Fruit fly (Drosophila melanogaster): ENCODE data around the gene CG12991.

CG12991 gene

DNA sequence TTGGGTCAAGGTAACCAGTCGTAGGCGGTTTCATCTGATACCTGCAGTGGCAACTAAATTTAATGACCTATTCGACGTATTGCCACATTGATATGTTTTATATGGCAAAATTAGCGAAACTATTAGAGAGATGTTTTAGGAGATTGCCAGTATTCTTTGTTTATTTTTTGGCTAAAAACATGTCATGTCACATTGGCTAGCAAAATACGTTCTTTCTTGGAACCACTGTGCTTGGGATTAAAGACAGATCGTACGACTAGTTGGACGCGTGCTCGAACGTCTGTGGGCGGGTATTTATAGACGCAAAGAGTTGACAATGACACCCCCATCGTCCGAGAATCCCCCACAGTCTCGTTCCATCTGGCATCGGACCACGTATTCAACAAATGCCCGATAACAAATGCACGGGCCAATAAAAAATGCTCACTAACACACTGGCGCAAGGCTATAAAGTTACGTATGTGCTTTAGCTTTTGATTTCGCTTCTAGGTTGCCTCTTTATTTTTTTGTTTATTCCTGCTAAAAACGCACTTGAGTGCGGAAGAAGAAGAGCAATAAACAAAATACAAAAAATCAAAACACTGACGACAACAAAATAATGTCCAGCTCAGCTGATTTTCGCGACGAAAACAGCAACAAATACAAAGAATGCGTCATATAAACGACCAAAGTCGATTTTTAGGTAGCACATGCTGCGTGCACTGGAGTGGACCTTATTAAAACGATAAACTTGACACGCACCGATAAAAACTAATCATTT, 44.7 kb downstream of the CG12991 start (continued):
- no peak for TF ChIP-seq fd85E (GFP tag; optimal IDR thresholded peaks at IDR 0.05)

DNA sequence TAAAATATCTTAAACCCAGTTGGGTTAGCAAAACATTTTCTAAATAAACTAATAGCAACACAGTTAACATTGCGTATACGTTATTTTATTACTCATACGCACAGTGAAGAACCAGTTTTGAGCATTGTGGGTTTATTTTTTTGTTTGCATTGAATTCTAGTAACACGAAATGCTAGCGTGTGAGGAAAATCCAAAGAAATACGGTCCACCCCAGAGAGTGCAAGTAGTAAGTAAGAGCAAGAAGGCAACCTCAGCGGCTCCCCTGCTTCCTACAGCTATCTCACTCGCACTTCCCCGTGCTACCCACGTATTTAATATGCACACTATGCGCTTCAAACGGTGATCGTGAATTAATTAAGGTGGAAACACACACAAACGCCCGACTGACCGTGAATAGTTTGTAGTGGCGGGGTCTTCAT, 45.3 kb downstream of the CG12991 start:
- TF ChIP-seq CG10669 (GFP tag; optimal IDR thresholded peaks at IDR 0.05) (peak; percentile 86), achi (GFP tag; optimal IDR thresholded peaks at IDR 0.05) (peak; percentile 87), Eip93F (GFP tag; optimal IDR thresholded peaks at IDR 0.05) (peak; percentile 81), Gug (GFP tag; IDR thresholded peaks at IDR 0.05) (peak; percentile 73), Hr4 (GFP tag; optimal IDR thresholded peaks at IDR 0.05) (peak; percentile 92), CG8632 (GFP tag; optimal IDR thresholded peaks at IDR 0.05) (peak; percentile 89), Sox15 (GFP tag; optimal IDR thresholded peaks at IDR 0.05) (peak; percentile 83), CG4318 (GFP tag; optimal IDR thresholded peaks at IDR 0.05) (peak; percentile 79), CG11762 (GFP tag; optimal IDR thresholded peaks at IDR 0.05; ENCODE audit: insufficient read depth) (peak; percentile 85), CG6276 (GFP tag; optimal IDR thresholded peaks at IDR 0.05) (peak; percentile 92), dac (GFP tag; optimal IDR thresholded peaks at IDR 0.05) (peak; percentile 83), CG31627 (GFP tag; optimal IDR thresholded peaks at IDR 0.05) (peak; percentile 92), CG11902 (GFP tag; optimal IDR thresholded peaks at IDR 0.05) (peak; percentile 71), CG32006 (GFP tag; optimal IDR thresholded peaks at IDR 0.05) (peak; percentile 92), salr (GFP tag; optimal IDR thresholded peaks at IDR 0.05) (peak; percentile 64 to 84), svp (GFP tag) (peak; percentile 97), topi (GFP tag; optimal IDR thresholded peaks at IDR 0.05) (peak; percentile 97), Ets96B (tag; optimal IDR thresholded peaks at IDR 0.05) (peak; percentile 76), lz (GFP tag; optimal IDR thresholded peaks at IDR 0.05) (peak; percentile 95), CG7368 (GFP tag; optimal IDR thresholded peaks at IDR 0.05) (peak; percentile 83), CG1621 (tag; optimal IDR thresholded peaks at IDR 0.05) (peak; percentile 80), CG10631 (GFP tag; optimal IDR thresholded peaks at IDR 0.05) (peak; percentile 75), Lpt (GFP tag; optimal IDR thresholded peaks at IDR 0.05) (peak; percentile 85), Eip75B (GFP tag; optimal IDR thresholded peaks at IDR 0.05) (peak; percentile 90), CG6792 (GFP tag; optimal IDR thresholded peaks at IDR 0.05) (peak; percentile 89), CG6854 (GFP tag; optimal IDR thresholded peaks at IDR 0.05) (peak; percentile 90), CG6163 (GFP tag; IDR thresholded peaks at IDR 0.05) (peak; percentile 86), Met (GFP tag; optimal IDR thresholded peaks at IDR 0.05) (peak; percentile 95), Blimp-1 (GFP tag; optimal IDR thresholded peaks at IDR 0.05) (peak; percentile 81), CG34406 (GFP tag; optimal IDR thresholded peaks at IDR 0.05) (peak; percentile 91), fd59A (GFP tag; optimal IDR thresholded peaks at IDR 0.05) (peak; percentile 72), CG16779 (tag; optimal IDR thresholded peaks at IDR 0.05) (peak; percentile 82), eg (GFP tag; IDR thresholded peaks at IDR 0.05) (peak; percentile 92), cyc (GFP tag; optimal IDR thresholded peaks at IDR 0.05) (peak; percentile 92), CG8319 (GFP tag; optimal IDR thresholded peaks at IDR 0.05) (peak; percentile 83), vri (GFP tag; optimal IDR thresholded peaks at IDR 0.05) (peak; percentile 2), fd85E (GFP tag; optimal IDR thresholded peaks at IDR 0.05) (peak; percentile 63), CG3032 (tag; optimal IDR thresholded peaks at IDR 0.05) (peak; percentile 77), Sox102F (GFP tag; optimal IDR thresholded peaks at IDR 0.05) (peak; percentile 95), fkh (GFP tag; optimal IDR thresholded peaks at IDR 0.05) (peak; percentile 51), CG11294 (GFP tag; IDR thresholded peaks at IDR 0.05) (peak; percentile 84), Smox (GFP tag; optimal IDR thresholded peaks at IDR 0.05) (peak; percentile 92), pdm3 (GFP tag; optimal IDR thresholded peaks at IDR 0.05) (peak; percentile 90), net (GFP tag; optimal IDR thresholded peaks at IDR 0.05) (peak; percentile 90), esn (GFP tag; optimal IDR thresholded peaks at IDR 0.05) (peak; percentile 95), ss (GFP tag; optimal IDR thresholded peaks at IDR 0.05) (peak; percentile 74 to 81), Hr39 (GFP tag; optimal IDR thresholded peaks at IDR 0.05) (peak; percentile 92), CG6808 (GFP tag; optimal IDR thresholded peaks at IDR 0.05) (peak; percentile 84)
